Fruit fly (Drosophila melanogaster) whole organism, embryonic: ENCODE measurements around the gene CG4658.

Experiments
- B-H1 ChIP-seq: fragments of 200-800 bp; sonication (Bioruptor generic); IDR thresholded peaks from 3 replicates; pipeline ENCODE4 v1.3.6; 2022; ENCODE audit warnings: missing biosample characterization, missing genetic modification characterization
- CG10543 ChIP-seq: fragments of 200-800 bp; sonication (Bioruptor generic); optimal IDR thresholded peaks from 3 replicates; lab custom pipeline; 2017; ENCODE audit warnings: missing biosample characterization, mild to moderate bottlenecking, missing genetic modification characterization, moderate library complexity
- CG11247 ChIP-seq: fragments of 200-800 bp; sonication (Bioruptor generic); IDR thresholded peaks from 2 replicates; pipeline ENCODE4 v1.3.6; 2022; ENCODE audit warnings: missing biosample characterization, missing genetic modification characterization
- CG11504 ChIP-seq: fragments of 200-800 bp; sonication (Bioruptor generic); optimal IDR thresholded peaks from 3 replicates; lab custom pipeline; 2019; ENCODE audit warnings: missing biosample characterization, mild to moderate bottlenecking, missing genetic modification characterization, moderate library complexity
- CG13775 ChIP-seq: fragments of 200-800 bp; sonication (Bioruptor generic); optimal IDR thresholded peaks from 3 replicates; lab custom pipeline; 2017; ENCODE audit warnings: missing biosample characterization, mild to moderate bottlenecking, missing genetic modification characterization
- CG14860 ChIP-seq: fragments of 200-800 bp; sonication (Bioruptor generic); IDR thresholded peaks from 3 replicates; pipeline ENCODE4 v1.3.6; 2022; ENCODE audit warnings: missing biosample characterization, missing genetic modification characterization; ENCODE audit not compliant: partially characterized antibody
- CG17359 ChIP-seq: fragments of 200-800 bp; sonication (Bioruptor generic); optimal IDR thresholded peaks from 3 replicates; lab custom pipeline; 2018; ENCODE audit warnings: missing biosample characterization, mild to moderate bottlenecking, missing genetic modification characterization, moderate library complexity
- CG31388 ChIP-seq: fragments of 200-800 bp; sonication (Bioruptor generic); optimal IDR thresholded peaks from 2 replicates; lab custom pipeline; 2016; ENCODE audit warnings: missing biosample characterization, missing genetic modification characterization
- CG32767 ChIP-seq: fragments of 200-800 bp; sonication (Bioruptor generic); IDR thresholded peaks from 2 replicates; pipeline ENCODE4 v1.3.6; 2022; ENCODE audit warnings: missing biosample characterization, missing genetic modification characterization
- CG4360 ChIP-seq: fragments of 200-800 bp; sonication (Bioruptor generic); IDR thresholded peaks from 2 replicates; pipeline ENCODE4 v1.3.6; 2022; ENCODE audit warnings: missing biosample characterization, missing genetic modification characterization
- CG4730 ChIP-seq: fragments of 200-800 bp; sonication (Bioruptor generic); IDR thresholded peaks from 2 replicates; pipeline ENCODE4 v1.3.6; 2022; ENCODE audit warnings: missing biosample characterization, missing genetic modification characterization
- CG5245 ChIP-seq: fragments of 200-800 bp; sonication (Bioruptor generic); optimal IDR thresholded peaks from 3 replicates; lab custom pipeline; 2016; ENCODE audit warnings: missing biosample characterization, missing genetic modification characterization
- CG7556 ChIP-seq: fragments of 200-800 bp; sonication (Bioruptor generic); optimal IDR thresholded peaks from 2 replicates; lab custom pipeline; 2017; ENCODE audit warnings: missing biosample characterization, mild to moderate bottlenecking, missing genetic modification characterization
- CG7786 ChIP-seq: fragments of 200-800 bp; sonication (Bioruptor generic); optimal IDR thresholded peaks from 2 replicates; lab custom pipeline; 2016; ENCODE audit warnings: missing biosample characterization, missing genetic modification characterization
- CG8290 ChIP-seq, 3 experiments: fragments of 200-800 bp; sonication (Bioruptor generic); optimal IDR thresholded peaks; 2 replicates each; lab custom pipeline; 2016 to 2019; ENCODE audit warnings: missing biosample characterization in 3 of 3, missing genetic modification characterization in 3 of 3, mild to moderate bottlenecking in 2 of 3, moderate library complexity in 1 of 3
- Dbx ChIP-seq: fragments of 200-800 bp; sonication (Bioruptor generic); IDR thresholded peaks from 3 replicates; pipeline ENCODE4 v1.3.6; 2022; ENCODE audit warnings: missing biosample characterization, missing genetic modification characterization
- E2f1 ChIP-seq: fragments of 200-800 bp; sonication (Bioruptor generic); IDR thresholded peaks from 2 replicates; pipeline ENCODE4 v1.3.6; 2022; ENCODE audit warnings: missing biosample characterization, missing genetic modification characterization
- GATAe ChIP-seq: fragments of 200-800 bp; sonication (Bioruptor generic); conservative IDR thresholded peaks from 2 replicates; pipeline ENCODE4 v1.3.6; 2022; ENCODE audit warnings: missing biosample characterization, missing genetic modification characterization
- HLH4C ChIP-seq: fragments of 200-800 bp; sonication (Bioruptor generic); IDR thresholded peaks from 3 replicates; pipeline ENCODE4 v1.3.6; 2022; ENCODE audit warnings: missing biosample characterization, missing genetic modification characterization; ENCODE audit not compliant: partially characterized antibody
- Hey ChIP-seq: fragments of 200-800 bp; sonication (Bioruptor generic); optimal IDR thresholded peaks from 3 replicates; lab custom pipeline; 2018; ENCODE audit warnings: missing biosample characterization, mild to moderate bottlenecking, missing genetic modification characterization
- Lpt ChIP-seq: fragments of >200 bp; optimal IDR thresholded peaks from 2 replicates; lab custom pipeline; 2018; ENCODE audit warnings: missing biosample characterization, missing genetic modification characterization
- NC2α ChIP-seq: fragments of 200-800 bp; sonication (Bioruptor generic); optimal IDR thresholded peaks from 2 replicates; lab custom pipeline; 2016; ENCODE audit warnings: missing biosample characterization, missing genetic modification characterization
- Pdp1 ChIP-seq, 2 experiments: fragments of 200-800 bp; sonication (Bioruptor generic); optimal IDR thresholded peaks; 3 replicates each; lab custom pipeline; 2016; ENCODE audit warnings: missing biosample characterization in 2 of 2, missing genetic modification characterization in 2 of 2, mild to moderate bottlenecking in 1 of 2, moderate library complexity in 1 of 2
- Ptx1 ChIP-seq: fragments of 200-800 bp; sonication (Bioruptor generic); IDR thresholded peaks from 2 replicates; pipeline ENCODE4 v1.3.6; 2022; ENCODE audit warnings: missing biosample characterization, missing genetic modification characterization
- Sin3A ChIP-seq: fragments of >200 bp; optimal IDR thresholded peaks from 2 replicates; lab custom pipeline; 2018
- Sry-δ ChIP-seq: fragments of 200-800 bp; sonication (Bioruptor generic); optimal IDR thresholded peaks from 2 replicates; lab custom pipeline; 2016; ENCODE audit warnings: missing biosample characterization, missing genetic modification characterization
- Vsx1 ChIP-seq: fragments of 200-800 bp; sonication (Bioruptor generic); optimal IDR thresholded peaks from 2 replicates; lab custom pipeline; 2017; ENCODE audit warnings: missing biosample characterization, mild to moderate bottlenecking, missing genetic modification characterization, missing genetic modification reagents
- abd-A ChIP-seq: fragments of 200-800 bp; sonication (Bioruptor generic); optimal IDR thresholded peaks from 3 replicates; lab custom pipeline; 2019; ENCODE audit warnings: missing biosample characterization, mild to moderate bottlenecking, missing genetic modification characterization, moderate library complexity
- bcd ChIP-seq: fragments of 200-800 bp; sonication (Bioruptor generic); optimal IDR thresholded peaks from 2 replicates; lab custom pipeline; 2017; ENCODE audit warnings: missing biosample characterization, mild to moderate bottlenecking, missing genetic modification characterization
- bowl ChIP-seq: fragments of 200-800 bp; sonication (Bioruptor generic); IDR thresholded peaks from 2 replicates; pipeline ENCODE4 v1.3.6; 2022; ENCODE audit warnings: missing biosample characterization, missing genetic modification characterization
- cg ChIP-seq: fragments of 200-800 bp; sonication (Bioruptor generic); optimal IDR thresholded peaks from 3 replicates; lab custom pipeline; 2019; ENCODE audit warnings: missing biosample characterization, mild to moderate bottlenecking, missing genetic modification characterization, moderate library complexity
- chinmo ChIP-seq: fragments of 200-800 bp; sonication (Bioruptor generic); IDR thresholded peaks from 4 replicates; pipeline ENCODE4 v1.3.6; 2022; ENCODE audit warnings: missing biosample characterization, missing genetic modification characterization; ENCODE audit not compliant: partially characterized antibody
- cwo ChIP-seq: fragments of 200-800 bp; sonication (Bioruptor generic); optimal IDR thresholded peaks from 3 replicates; lab custom pipeline; 2017; ENCODE audit warnings: missing biosample characterization, missing genetic modification characterization, mild to moderate bottlenecking, moderate library complexity, missing genetic modification reagents
- da ChIP-seq: fragments of 200-800 bp; sonication (Bioruptor generic); optimal IDR thresholded peaks from 2 replicates; lab custom pipeline; 2016; ENCODE audit warnings: missing biosample characterization, missing genetic modification characterization
- emc ChIP-seq: fragments of 200-800 bp; sonication (Bioruptor generic); optimal IDR thresholded peaks from 2 replicates; lab custom pipeline; 2016; ENCODE audit warnings: missing biosample characterization, missing genetic modification characterization
- gcm ChIP-seq: fragments of 200-800 bp; sonication (Bioruptor generic); optimal IDR thresholded peaks from 2 replicates; lab custom pipeline; 2019; ENCODE audit warnings: missing biosample characterization, mild to moderate bottlenecking, missing genetic modification characterization, moderate library complexity
- h ChIP-seq: fragments of >200 bp; optimal IDR thresholded peaks from 2 replicates; lab custom pipeline; 2017
- inv ChIP-seq: fragments of 200-800 bp; sonication (Bioruptor generic); IDR thresholded peaks from 2 replicates; pipeline ENCODE4 v1.3.6; 2022; ENCODE audit warnings: missing biosample characterization, missing genetic modification characterization; ENCODE audit not compliant: partially characterized antibody
- ken ChIP-seq: fragments of 200-800 bp; sonication (Bioruptor generic); IDR thresholded peaks from 3 replicates; pipeline ENCODE4 v1.3.6; 2022; ENCODE audit warnings: missing biosample characterization, missing genetic modification characterization
- nerfin-2 ChIP-seq: fragments of 200-800 bp; sonication (Bioruptor generic); IDR thresholded peaks from 2 replicates; pipeline ENCODE4 v1.3.6; 2022; ENCODE audit warnings: missing biosample characterization, missing genetic modification characterization; ENCODE audit not compliant: partially characterized antibody
- nom ChIP-seq: fragments of 200-800 bp; sonication (Bioruptor generic); optimal IDR thresholded peaks from 2 replicates; lab custom pipeline; 2017; ENCODE audit warnings: missing biosample characterization, missing genetic modification characterization, mild to moderate bottlenecking, moderate library complexity, missing genetic modification reagents
- oc ChIP-seq: fragments of 200-800 bp; sonication (Bioruptor generic); optimal IDR thresholded peaks from 2 replicates; lab custom pipeline; 2018; ENCODE audit warnings: missing biosample characterization, mild to moderate bottlenecking, missing genetic modification characterization, moderate library complexity
- salm ChIP-seq: fragments of 200-800 bp; sonication (Bioruptor generic); optimal IDR thresholded peaks from 2 replicates; lab custom pipeline; 2018; ENCODE audit warnings: missing biosample characterization, mild to moderate bottlenecking, missing genetic modification characterization
- slbo ChIP-seq: fragments of 200-800 bp; sonication (Bioruptor generic); IDR thresholded peaks from 2 replicates; pipeline ENCODE4 v1.3.6; 2022; ENCODE audit warnings: missing biosample characterization, missing genetic modification characterization
- sqz ChIP-seq: fragments of 200-800 bp; sonication (Bioruptor generic); optimal IDR thresholded peaks from 3 replicates; lab custom pipeline; 2018; ENCODE audit warnings: missing biosample characterization, mild to moderate bottlenecking, missing genetic modification characterization
- toy ChIP-seq: fragments of 200-800 bp; sonication (Bioruptor generic); IDR thresholded peaks from 2 replicates; pipeline ENCODE4 v1.3.6; 2022; ENCODE audit warnings: missing biosample characterization, missing genetic modification characterization
- trh ChIP-seq: fragments of 200-800 bp; sonication (Bioruptor generic); optimal IDR thresholded peaks from 2 replicates; lab custom pipeline; 2016; ENCODE audit warnings: missing biosample characterization, missing genetic modification characterization
- twi ChIP-seq: fragments of 200-800 bp; optimal IDR thresholded peaks from 2 replicates; lab custom pipeline; 2019; ENCODE audit warnings: missing biosample characterization, mild to moderate bottlenecking, missing genetic modification characterization, moderate library complexity
- wdn ChIP-seq: fragments of 200-800 bp; sonication (Bioruptor generic); IDR thresholded peaks from 2 replicates; pipeline ENCODE4 v1.3.6; 2022; ENCODE audit warnings: missing biosample characterization, missing genetic modification characterization

Gene CG4658

DNA sequence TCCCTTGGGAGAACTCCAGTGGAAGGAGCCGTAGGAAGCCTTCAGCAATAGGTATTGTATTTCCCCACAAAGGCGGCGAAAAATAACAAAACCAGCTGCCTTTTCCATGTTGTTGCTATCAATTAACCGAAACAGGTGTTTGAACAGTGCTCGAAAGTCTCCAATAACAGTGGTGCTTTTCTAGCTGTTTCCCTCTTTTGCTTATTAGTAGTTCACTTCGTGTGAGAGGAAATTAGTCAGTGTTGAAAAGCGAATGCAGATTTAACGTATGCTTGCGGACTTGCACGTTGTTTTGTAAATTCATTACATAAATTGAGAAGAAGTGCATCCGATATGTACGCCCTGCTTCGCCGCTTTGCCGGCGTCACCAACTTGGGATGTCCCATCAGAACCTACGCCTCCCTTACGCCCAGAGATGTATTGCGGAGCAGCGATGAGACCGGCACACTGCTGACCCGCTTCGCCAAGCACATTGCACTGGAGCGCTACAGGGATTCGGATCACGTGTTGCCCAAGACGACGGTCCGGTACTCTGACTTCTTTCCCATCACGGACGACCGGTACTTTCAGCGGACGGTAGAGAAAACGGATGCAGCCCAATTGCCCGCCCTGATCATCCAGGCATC, 18.2 kb upstream of the CG4658 start, which contains the start of the genes Datp and CG4619 (continued):
- TF ChIP-seq nom (GFP tag; lab: Kevin White, UChicago) (no peak), inv (GFP tag; lab: Robert Waterston, UW) (no peak), CG7556 (GFP tag; lab: Kevin White, UChicago) (no peak), ken (peak; percentile 53; the same call in 2 of the 3 replicates), Lpt (no peak), Pdp1 (GFP tag; optimal IDR thresholded peaks at IDR 0.05; lab: Kevin White, UChicago) (peak; percentile 12 to 95), twi (no peak), CG5245 (peak; percentile 17), CG10543 (GFP tag; lab: Kevin White, UChicago) (peak; percentile 29), emc (GFP tag; lab: Kevin White, UChicago) (peak; percentile 38), Dbx (GFP tag; lab: Robert Waterston, UW) (peak; percentile 62; the same call in 2 of the 3 replicates)

DNA sequence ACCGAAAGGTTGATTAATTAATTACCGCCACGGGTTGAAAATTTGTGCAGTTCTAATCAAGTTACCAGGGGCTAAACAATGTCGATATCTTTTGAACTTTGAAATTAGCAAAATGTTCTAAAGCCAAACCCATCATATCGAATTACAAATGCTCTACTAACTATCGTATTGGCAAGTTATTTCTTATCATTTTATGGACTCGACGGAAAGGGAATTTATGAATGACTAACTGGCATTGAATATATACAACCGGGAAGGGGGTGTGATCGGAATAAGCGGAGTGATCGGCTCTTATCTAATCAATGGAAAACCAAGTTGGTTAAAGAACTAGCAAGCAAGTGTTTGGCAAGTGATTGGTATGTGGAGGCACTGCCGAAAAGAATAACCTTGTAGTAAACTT, 13.4 kb upstream of the CG4658 start:
- TF ChIP-seq CG31388 (GFP tag; lab: Kevin White, UChicago) (no peak), cg (GFP tag; lab: Kevin White, UChicago) (no peak), HLH4C (GFP tag; lab: Robert Waterston, UW) (no peak), CG4730 (GFP tag; lab: Robert Waterston, UW) (no peak), trh (no peak), bowl (no peak), CG11504 (tag; lab: Kevin White, UChicago) (no peak), CG17359 (no peak), Vsx1 (no peak), nerfin-2 (no peak), E2f1 (GFP tag; lab: Robert Waterston, UW) (no peak), slbo (no peak; the same call in 1 of the 2 replicates), toy (GFP tag; lab: Robert Waterston, UW) (no peak), CG13775 (no peak), bcd (GFP tag; lab: Kevin White, UChicago) (no peak), CG8290 (GFP tag; optimal IDR thresholded peaks at IDR 0.05; lab: Kevin White, UChicago) (no peak), CG8290 (tag; optimal IDR thresholded peaks at IDR 0.05; lab: Kevin White, UChicago) (peak in 1 of 2 experiments; percentile 85), CG11247 (no peak), salm (tag; lab: Kevin White, UChicago) (no peak), CG4360 (no peak), Sry-δ (no peak), oc (tag; lab: Kevin White, UChicago) (no peak), da (no peak), cwo (GFP tag; lab: Kevin White, UChicago) (peak; percentile 59), abd-A (no peak), CG14860 (GFP tag; lab: Robert Waterston, UW) (no peak), Sin3A (lab: Kevin White, UChicago) (no peak), Hey (tag; lab: Kevin White, UChicago) (peak; percentile 51), sqz (GFP tag; lab: Kevin White, UChicago) (no peak), Ptx1 (GFP tag; lab: Robert Waterston, UW) (0 out of 2 replicates have a peak, but pooled peaks have one; percentile 13), GATAe (GFP tag; lab: Robert Waterston, UW) (peak; percentile 89), chinmo (GFP tag; lab: Robert Waterston, UW) (no peak), NC2α (GFP tag; lab: Kevin White, UChicago) (no peak), CG5245 (no peak), B-H1 (GFP tag; lab: Robert Waterston, UW) (no peak), CG7786 (no peak), gcm (no peak), CG32767 (GFP tag; lab: Robert Waterston, UW) (no peak), h (no peak), wdn (GFP tag; lab: Robert Waterston, UW) (no peak)
